Fruit fly (Drosophila melanogaster): Measurements from ENCODE around the gene Stam.

Stam gene

dm6 chr2L:10858064-10859047 lies at the start of gene Stam, which contains the start of gene aurB:
Gene Stam, plus strand, starts transcription at chr2L:10858536.
Gene aurB, minus strand, starts transcription at chr2L:10858094.
- TF ChIP-seq psq (optimal IDR thresholded peaks at IDR 0.05) (no peak), usp (GFP tag; optimal IDR thresholded peaks at IDR 0.05) (no peak), Dll (optimal IDR thresholded peaks at IDR 0.05) (no peak), EcR (GFP tag; optimal IDR thresholded peaks at IDR 0.05) (no peak), pan (optimal IDR thresholded peaks at IDR 0.05) (no peak), CG8478 (optimal IDR thresholded peaks at IDR 0.05) (no peak)

- TF ChIP-seq EcR (GFP tag; optimal IDR thresholded peaks at IDR 0.05) (no peak), usp (GFP tag; optimal IDR thresholded peaks at IDR 0.05) (no peak), CG8478 (optimal IDR thresholded peaks at IDR 0.05) (no peak), Dll (optimal IDR thresholded peaks at IDR 0.05) (no peak), pan (optimal IDR thresholded peaks at IDR 0.05) (no peak), psq (optimal IDR thresholded peaks at IDR 0.05) (no peak)
Observed at dm6 chr2L:10818807-10819206, 39.5 kb upstream of the Stam start, which contains the start of gene CG6508. Gene CG6508, plus strand, starts transcription at chr2L:10819107.

dm6 chr2L:10820405-10820804 lies 37.9 kb upstream of the Stam start, which contains the start of gene CG17134:
Gene CG17134, plus strand, starts transcription at chr2L:10820705.
- no peak for TF ChIP-seq pan (optimal IDR thresholded peaks at IDR 0.05)
- no peak for TF ChIP-seq EcR (GFP tag; optimal IDR thresholded peaks at IDR 0.05)
- TF ChIP-seq Dll (optimal IDR thresholded peaks at IDR 0.05) = no peak
- TF ChIP-seq usp (GFP tag; optimal IDR thresholded peaks at IDR 0.05) = no peak
- no peak for TF ChIP-seq psq (optimal IDR thresholded peaks at IDR 0.05)

dm6 chr2L:10822620-10823019 lies 35.7 kb upstream of the Stam start:
- TF ChIP-seq pan (optimal IDR thresholded peaks at IDR 0.05) (no peak), EcR (GFP tag; optimal IDR thresholded peaks at IDR 0.05) (no peak), Dll (optimal IDR thresholded peaks at IDR 0.05) (no peak), CG8478 (optimal IDR thresholded peaks at IDR 0.05) (no peak), usp (GFP tag; optimal IDR thresholded peaks at IDR 0.05) (no peak), psq (optimal IDR thresholded peaks at IDR 0.05) (no peak)

- TF ChIP-seq EcR (GFP tag; optimal IDR thresholded peaks at IDR 0.05) = no peak
- TF ChIP-seq psq (optimal IDR thresholded peaks at IDR 0.05) = no peak
- TF ChIP-seq pan (optimal IDR thresholded peaks at IDR 0.05) = no peak
- no peak for TF ChIP-seq Dll (optimal IDR thresholded peaks at IDR 0.05)
- no peak for TF ChIP-seq usp (GFP tag; optimal IDR thresholded peaks at IDR 0.05)
- no peak for TF ChIP-seq CG8478 (optimal IDR thresholded peaks at IDR 0.05)
Observed at dm6 chr2L:10831590-10831989, 26.7 kb upstream of the Stam start.

- TF ChIP-seq usp (GFP tag; optimal IDR thresholded peaks at IDR 0.05) = no peak
- no peak for TF ChIP-seq Dll (optimal IDR thresholded peaks at IDR 0.05)
- TF ChIP-seq psq (optimal IDR thresholded peaks at IDR 0.05) = no peak
- no peak for TF ChIP-seq pan (optimal IDR thresholded peaks at IDR 0.05)
- no peak for TF ChIP-seq CG8478 (optimal IDR thresholded peaks at IDR 0.05)
- TF ChIP-seq EcR (GFP tag; optimal IDR thresholded peaks at IDR 0.05) = no peak
Observed at dm6 chr2L:10837491-10837890, 20.8 kb upstream of the Stam start, which contains the start of gene Nos. Gene Nos, minus strand, starts transcription at chr2L:10837511.

dm6 chr2L:10841619-10842018 lies 16.7 kb upstream of the Stam start:
- no peak for TF ChIP-seq psq (optimal IDR thresholded peaks at IDR 0.05)
- TF ChIP-seq pan (optimal IDR thresholded peaks at IDR 0.05) = no peak
- TF ChIP-seq CG8478 (optimal IDR thresholded peaks at IDR 0.05) = no peak
- no peak for TF ChIP-seq EcR (GFP tag; optimal IDR thresholded peaks at IDR 0.05)
- no peak for TF ChIP-seq Dll (optimal IDR thresholded peaks at IDR 0.05)
- TF ChIP-seq usp (GFP tag; optimal IDR thresholded peaks at IDR 0.05) = no peak

- TF ChIP-seq CG8478 (optimal IDR thresholded peaks at IDR 0.05) (no peak), pan (optimal IDR thresholded peaks at IDR 0.05) (no peak)
Observed at dm6 chr2L:10842326-10842725, 16.0 kb upstream of the Stam start, which contains the start of gene CG6700. Gene CG6700, minus strand, starts transcription at chr2L:10842597.

- TF ChIP-seq Dll (optimal IDR thresholded peaks at IDR 0.05) = no peak
- TF ChIP-seq psq (optimal IDR thresholded peaks at IDR 0.05) = no peak
- TF ChIP-seq CG8478 (optimal IDR thresholded peaks at IDR 0.05) = no peak
- TF ChIP-seq EcR (GFP tag; optimal IDR thresholded peaks at IDR 0.05) = no peak
- TF ChIP-seq usp (GFP tag; optimal IDR thresholded peaks at IDR 0.05) = no peak
- TF ChIP-seq pan (optimal IDR thresholded peaks at IDR 0.05) = no peak
Observed at dm6 chr2L:10845564-10845963, 12.8 kb upstream of the Stam start, which contains the start of the genes CG17139 and CG17140. Gene CG17139, minus strand, starts transcription at chr2L:10845664. Gene CG17140, minus strand, starts transcription at chr2L:10845664.

- TF ChIP-seq usp (GFP tag; optimal IDR thresholded peaks at IDR 0.05) (no peak), pan (optimal IDR thresholded peaks at IDR 0.05) (no peak), EcR (GFP tag; optimal IDR thresholded peaks at IDR 0.05) (no peak), psq (optimal IDR thresholded peaks at IDR 0.05) (no peak), CG8478 (optimal IDR thresholded peaks at IDR 0.05) (no peak), Dll (optimal IDR thresholded peaks at IDR 0.05) (no peak)
Observed at dm6 chr2L:10846944-10847343, 11.4 kb upstream of the Stam start, which contains the start of gene Porin2. Gene Porin2, minus strand, starts transcription at chr2L:10847044.

- TF ChIP-seq CG8478 (optimal IDR thresholded peaks at IDR 0.05) (no peak), EcR (GFP tag; optimal IDR thresholded peaks at IDR 0.05) (no peak), Dll (optimal IDR thresholded peaks at IDR 0.05) (no peak), pan (optimal IDR thresholded peaks at IDR 0.05) (no peak), usp (GFP tag; optimal IDR thresholded peaks at IDR 0.05) (no peak), psq (optimal IDR thresholded peaks at IDR 0.05) (no peak)
Observed at dm6 chr2L:10849511-10850191, 8.7 kb upstream of the Stam start, which contains the start of gene SmydA-3. Gene SmydA-3, plus strand, starts transcription at chr2L:10850141.

All from whole organism.